Worm (Caenorhabditis elegans) whole organism, young adult: Measurements from ENCODE around the gene srw-22.

ENCODE experiments used
- B0019.2 ChIP-seq: fragments of 200-800 bp; sonication (Bioruptor generic); conservative IDR thresholded peaks from 2 replicates; pipeline ENCODE4 v1.3.6; 2022; ENCODE audit warnings: missing genetic modification reagents, missing genetic modification characterization, missing compliant biosample characterization
- B0336.3 ChIP-seq: fragments of 200-800 bp; sonication (Bioruptor generic); IDR thresholded peaks from 2 replicates; pipeline ENCODE4 v1.3.6; 2022; ENCODE audit warnings: missing genetic modification characterization, missing compliant biosample characterization
- F22D6.2 ChIP-seq: sonication (generic microtip); optimal IDR thresholded peaks from 2 replicates; lab custom pipeline; 2016; ENCODE audit warnings: mild to moderate bottlenecking, missing genetic modification characterization, missing compliant biosample characterization
- F52B5.7 ChIP-seq: sonication (generic microtip); optimal IDR thresholded peaks from 2 replicates; lab custom pipeline; 2016; ENCODE audit warnings: mild to moderate bottlenecking, missing genetic modification characterization, missing compliant biosample characterization
- F57A8.1 ChIP-seq: fragments of 200-800 bp; sonication (Bioruptor generic); optimal IDR thresholded peaks from 2 replicates; lab custom pipeline; 2018; ENCODE audit warnings: mild to moderate bottlenecking, missing genetic modification characterization, moderate library complexity, missing compliant biosample characterization
- K11D2.4 ChIP-seq: fragments of 200-800 bp; sonication (Bioruptor generic); IDR thresholded peaks from 2 replicates; pipeline ENCODE4 v1.3.6; 2022; ENCODE audit warnings: missing genetic modification reagents, missing genetic modification characterization, missing compliant biosample characterization
- Y53G8AR.9 ChIP-seq: fragments of 200-800 bp; sonication (Bioruptor generic); conservative IDR thresholded peaks from 2 replicates; pipeline ENCODE4 v1.3.6; 2022; ENCODE audit warnings: missing genetic modification reagents, missing genetic modification characterization, missing compliant biosample characterization
- Y56A3A.18 ChIP-seq: fragments of 200-800 bp; sonication (Bioruptor generic); IDR thresholded peaks from 2 replicates; pipeline ENCODE4 v1.3.6; 2022; ENCODE audit warnings: missing genetic modification reagents, missing genetic modification characterization, missing compliant biosample characterization
- ZK185.1 ChIP-seq: sonication (generic microtip); optimal IDR thresholded peaks from 2 replicates; lab custom pipeline; 2016; ENCODE audit warnings: mild to moderate bottlenecking, missing genetic modification characterization, missing compliant biosample characterization; ENCODE audit not compliant: poor library complexity, severe bottlenecking
- aptf-2 ChIP-seq: fragments of 200-800 bp; sonication (Bioruptor generic); conservative IDR thresholded peaks from 2 replicates; pipeline ENCODE4 v1.3.6; 2022; ENCODE audit warnings: missing genetic modification reagents, missing genetic modification characterization, missing compliant biosample characterization
- aptf-3 ChIP-seq: fragments of 200-800 bp; sonication (Bioruptor generic); IDR thresholded peaks from 2 replicates; pipeline ENCODE4 v1.3.6; 2022; ENCODE audit warnings: missing genetic modification characterization, missing compliant biosample characterization
- athp-1 ChIP-seq: sonication (generic microtip); optimal IDR thresholded peaks from 2 replicates; lab custom pipeline; 2017; ENCODE audit warnings: mild to moderate bottlenecking, missing genetic modification characterization, missing compliant biosample characterization
- attf-3 ChIP-seq: fragments of 200-800 bp; sonication (Bioruptor generic); conservative IDR thresholded peaks from 2 replicates; pipeline ENCODE4 v1.3.6; 2022; ENCODE audit warnings: missing genetic modification reagents, missing genetic modification characterization, missing compliant biosample characterization
- attf-5 ChIP-seq: fragments of 200-800 bp; sonication (Bioruptor generic); optimal IDR thresholded peaks from 2 replicates; lab custom pipeline; 2018; ENCODE audit warnings: mild to moderate bottlenecking, missing genetic modification characterization, missing compliant biosample characterization
- bed-1 ChIP-seq: fragments of 200-800 bp; sonication (Bioruptor generic); IDR thresholded peaks from 2 replicates; pipeline ENCODE4 v1.3.6; 2022; ENCODE audit warnings: missing genetic modification reagents, missing genetic modification characterization, missing compliant biosample characterization
- bed-2 ChIP-seq: fragments of 200-800 bp; sonication (Bioruptor generic); IDR thresholded peaks from 2 replicates; pipeline ENCODE4 v1.3.6; 2022; ENCODE audit warnings: missing genetic modification reagents, missing genetic modification characterization, missing compliant biosample characterization
- ceh-79 ChIP-seq: sonication (generic microtip); optimal IDR thresholded peaks from 2 replicates; lab custom pipeline; 2017; ENCODE audit warnings: mild to moderate bottlenecking, missing genetic modification characterization, missing compliant biosample characterization
- dpl-1 ChIP-seq: fragments of 150-350 bp; optimal IDR thresholded peaks from 2 replicates; lab custom pipeline; 2014; ENCODE audit warnings: missing biosample characterization, missing genetic modification reagents, missing genetic modification characterization
- egl-18 ChIP-seq: fragments of 200-800 bp; sonication (Bioruptor generic); IDR thresholded peaks from 2 replicates; pipeline ENCODE4 v1.3.6; 2022; ENCODE audit warnings: missing genetic modification reagents, missing genetic modification characterization, missing compliant biosample characterization
- egrh-3 ChIP-seq: fragments of 200-800 bp; sonication (Bioruptor generic); IDR thresholded peaks from 2 replicates; pipeline ENCODE4 v1.3.6; 2022; ENCODE audit warnings: missing genetic modification reagents, missing genetic modification characterization, missing compliant biosample characterization
- ekl-4 ChIP-seq: fragments of 200-800 bp; sonication (Bioruptor generic); IDR thresholded peaks from 2 replicates; pipeline ENCODE4 v1.3.6; 2022; ENCODE audit warnings: missing genetic modification reagents, missing genetic modification characterization, missing compliant biosample characterization
- him-1 ChIP-seq: sonication (generic microtip); optimal IDR thresholded peaks from 2 replicates; lab custom pipeline; 2016; ENCODE audit warnings: missing genotype, missing genetic modification reagents, missing genetic modification characterization, missing compliant biosample characterization
- hlh-26 ChIP-seq: fragments of 200-800 bp; sonication (Bioruptor generic); conservative IDR thresholded peaks from 2 replicates; pipeline ENCODE4 v1.3.6; 2022; ENCODE audit warnings: missing genetic modification reagents, missing genetic modification characterization, missing compliant biosample characterization
- lin-40 ChIP-seq: sonication (generic microtip); optimal IDR thresholded peaks from 2 replicates; lab custom pipeline; 2016; ENCODE audit warnings: missing genetic modification characterization, mild to moderate bottlenecking, missing compliant biosample characterization, missing genotype, missing genetic modification reagents
- lsl-1 ChIP-seq: fragments of 200-800 bp; sonication (Bioruptor generic); optimal IDR thresholded peaks from 2 replicates; lab custom pipeline; 2018; ENCODE audit warnings: mild to moderate bottlenecking, missing genetic modification characterization, moderate library complexity, missing compliant biosample characterization
- madf-10 ChIP-seq: sonication (generic microtip); optimal IDR thresholded peaks from 2 replicates; lab custom pipeline; 2016; ENCODE audit warnings: mild to moderate bottlenecking, missing genetic modification characterization, missing compliant biosample characterization
- madf-3 ChIP-seq: fragments of 200-800 bp; sonication (Bioruptor generic); IDR thresholded peaks from 2 replicates; pipeline ENCODE4 v1.3.6; 2022; ENCODE audit warnings: missing genetic modification reagents, missing genetic modification characterization, missing compliant biosample characterization
- mes-4 ChIP-seq: sonication (generic microtip); optimal IDR thresholded peaks from 2 replicates; lab custom pipeline; 2016; ENCODE audit warnings: missing genotype, missing genetic modification characterization, missing compliant biosample characterization
- nfyb-1 ChIP-seq: fragments of 200-800 bp; sonication (Bioruptor generic); IDR thresholded peaks from 2 replicates; pipeline ENCODE4 v1.3.6; 2022; ENCODE audit warnings: missing genetic modification reagents, missing genetic modification characterization, missing compliant biosample characterization
- nhr-80 ChIP-seq: sonication (generic microtip); optimal IDR thresholded peaks from 2 replicates; lab custom pipeline; 2016; ENCODE audit warnings: missing genetic modification characterization, missing compliant biosample characterization
- nhr-90 ChIP-seq: sonication (generic microtip); optimal IDR thresholded peaks from 2 replicates; lab custom pipeline; 2016; ENCODE audit warnings: missing genotype, mild to moderate bottlenecking, missing genetic modification characterization, missing compliant biosample characterization
- rec-8 ChIP-seq, 2 experiments: sonication (generic microtip); optimal IDR thresholded peaks; 2 replicates each; lab custom pipeline; 2016; ENCODE audit warnings: mild to moderate bottlenecking in 2 of 2, missing genetic modification characterization in 2 of 2, missing genetic modification reagents in 2 of 2, missing genotype in 2 of 2, missing biosample characterization in 1 of 2, missing compliant biosample characterization in 1 of 2, moderate library complexity in 1 of 2
- sea-2 ChIP-seq: fragments of 200-800 bp; sonication (Bioruptor generic); IDR thresholded peaks from 2 replicates; pipeline ENCODE4 v1.3.6; 2022; ENCODE audit warnings: missing genetic modification characterization, missing compliant biosample characterization
- snpc-1.1 ChIP-seq: sonication (generic microtip); optimal IDR thresholded peaks from 2 replicates; lab custom pipeline; 2017; ENCODE audit warnings: missing genetic modification characterization, mild to moderate bottlenecking, missing compliant biosample characterization, antibody characterized with exemption, moderate library complexity, missing genotype, missing genetic modification reagents; ENCODE audit not compliant: insufficient read depth
- tlf-1 ChIP-seq: fragments of 200-800 bp; sonication (Bioruptor generic); optimal IDR thresholded peaks from 2 replicates; lab custom pipeline; 2018; ENCODE audit warnings: mild to moderate bottlenecking, missing genetic modification characterization, missing compliant biosample characterization
- zim-3 ChIP-seq: sonication (generic microtip); optimal IDR thresholded peaks from 2 replicates; lab custom pipeline; 2017; ENCODE audit warnings: mild to moderate bottlenecking, missing genetic modification characterization, moderate library complexity, missing compliant biosample characterization
- ztf-28 ChIP-seq: fragments of 200-800 bp; sonication (Bioruptor generic); IDR thresholded peaks from 2 replicates; pipeline ENCODE4 v1.3.6; 2022; ENCODE audit warnings: missing genetic modification reagents, missing genetic modification characterization, missing compliant biosample characterization
- ztf-6 ChIP-seq: fragments of 200-800 bp; sonication (Bioruptor generic); IDR thresholded peaks from 2 replicates; pipeline ENCODE4 v1.3.6; 2022; ENCODE audit warnings: missing genetic modification reagents, missing genetic modification characterization, missing compliant biosample characterization

srw-22 gene

ce11 chrV:15310780-15311179 is 42.4 kb downstream of the srw-22 start, which contains the start of gene irld-62:
Gene irld-62 (plus strand): TSS chrV:15311080.
- TF ChIP-seq bed-2 (GFP tag; lab: Robert Waterston, UW): no peak
- no peak for TF ChIP-seq madf-3 (GFP tag; lab: Robert Waterston, UW)
- TF ChIP-seq aptf-3: no peak
- no peak for TF ChIP-seq lsl-1 (GFP tag; lab: Kevin White, UChicago)
- TF ChIP-seq K11D2.4: no peak
- no peak for TF ChIP-seq lin-40 (tag; lab: Kevin White, UChicago)
- TF ChIP-seq ekl-4 (GFP tag; lab: Robert Waterston, UW): no peak
- TF ChIP-seq ZK185.1 (tag; lab: Kevin White, UChicago): no peak
- TF ChIP-seq rec-8 (tag; optimal IDR thresholded peaks at IDR 0.05; lab: Kevin White, UChicago): no peak
- no peak for TF ChIP-seq F52B5.7 (tag; lab: Kevin White, UChicago)
- no peak for TF ChIP-seq zim-3 (tag; lab: Kevin White, UChicago)
- TF ChIP-seq B0336.3 (GFP tag; lab: Robert Waterston, UW): no peak
- TF ChIP-seq madf-10: no peak
- TF ChIP-seq ztf-6 (GFP tag; lab: Robert Waterston, UW): no peak
- TF ChIP-seq aptf-2: no peak
- TF ChIP-seq egl-18 (GFP tag; lab: Robert Waterston, UW): no peak
- TF ChIP-seq B0019.2 (GFP tag; lab: Robert Waterston, UW): no peak

DNA sequence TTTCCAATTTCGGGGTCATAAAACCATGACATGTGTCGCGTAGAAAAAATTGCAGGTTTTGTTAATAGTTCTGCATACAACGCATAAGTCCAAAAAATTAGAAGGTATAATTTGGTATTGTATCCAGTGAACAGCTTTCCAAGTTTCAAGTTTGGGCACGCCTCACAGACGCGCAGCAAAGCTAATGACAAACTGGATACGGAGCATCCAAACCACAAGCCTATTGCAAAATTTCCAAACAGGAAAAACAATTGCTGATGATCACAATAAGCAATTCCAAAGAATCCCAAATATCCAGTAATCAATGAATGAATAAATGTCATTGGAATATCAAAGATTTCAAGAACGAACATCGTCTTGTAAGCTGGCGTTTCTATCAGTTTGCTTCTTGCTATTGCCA is 45.1 kb downstream of the srw-22 start:
- no peak for TF ChIP-seq him-1 (tag; lab: Kevin White, UChicago)
- TF ChIP-seq F22D6.2: no peak
- no peak for TF ChIP-seq dpl-1 (GFP tag; lab: Kevin White, UChicago)
- no peak for TF ChIP-seq nfyb-1
- TF ChIP-seq ZK185.1 (tag; lab: Kevin White, UChicago): no peak
- TF ChIP-seq mes-4: no peak
- TF ChIP-seq nhr-80 (tag; lab: Kevin White, UChicago): no peak
- TF ChIP-seq sea-2 (GFP tag; lab: Robert Waterston, UW): no peak
- TF ChIP-seq attf-3 (GFP tag; lab: Robert Waterston, UW): no peak
- no peak for TF ChIP-seq madf-10
- no peak for TF ChIP-seq snpc-1.1 (tag; lab: Kevin White, UChicago)
- TF ChIP-seq ekl-4 (GFP tag; lab: Robert Waterston, UW): no peak
- no peak for TF ChIP-seq bed-1 (GFP tag; lab: Robert Waterston, UW)
- TF ChIP-seq aptf-3: no peak
- no peak for TF ChIP-seq hlh-26
- no peak for TF ChIP-seq F57A8.1 (GFP tag; lab: Kevin White, UChicago)
- no peak for TF ChIP-seq tlf-1
- TF ChIP-seq attf-5 (GFP tag; lab: Kevin White, UChicago): no peak

- TF ChIP-seq nhr-90 (tag; lab: Kevin White, UChicago): no peak
- no peak for TF ChIP-seq egrh-3 (GFP tag; lab: Robert Waterston, UW)
- TF ChIP-seq Y56A3A.18 (GFP tag; lab: Robert Waterston, UW): no peak
- no peak for TF ChIP-seq Y53G8AR.9
- TF ChIP-seq F57A8.1 (GFP tag; lab: Kevin White, UChicago): no peak
- TF ChIP-seq athp-1 (tag; lab: Kevin White, UChicago): no peak
- TF ChIP-seq ztf-28 (GFP tag; lab: Robert Waterston, UW): no peak
- TF ChIP-seq ceh-79: no peak
- TF ChIP-seq, all 124 proteins: peak for 0
Measured at ce11 chrV:15315827-15316527, 47.6 kb downstream of the srw-22 start, which contains the start of the genes srt-22 and nhr-246. Gene srt-22 (minus strand): TSS chrV:15315927. Gene nhr-246 (plus strand): TSS chrV:15316477.
